Worm (Caenorhabditis elegans) whole organism, late embryonic: Measurements from ENCODE around the gene pcp-1.

Experiments used
- F13H6.1 ChIP-seq: sonication (generic microtip); optimal IDR thresholded peaks from 2 replicates; lab custom pipeline; 2016; ENCODE audit warnings: missing genetic modification characterization, missing compliant biosample characterization
- K02D7.2 ChIP-seq: sonication (generic microtip); optimal IDR thresholded peaks from 2 replicates; lab custom pipeline; 2017; ENCODE audit warnings: mild to moderate bottlenecking, missing genetic modification characterization, missing compliant biosample characterization
- T23F11.4 ChIP-seq: fragments of 200-800 bp; sonication (Bioruptor generic); optimal IDR thresholded peaks from 2 replicates; lab custom pipeline; 2018; ENCODE audit warnings: mild to moderate bottlenecking, missing genetic modification characterization, missing compliant biosample characterization
- Y22D7AL.16 ChIP-seq: sonication (generic microtip); optimal IDR thresholded peaks from 2 replicates; lab custom pipeline; 2016; ENCODE audit warnings: missing genetic modification characterization, missing compliant biosample characterization
- ahr-1 ChIP-seq: sonication (generic microtip); optimal IDR thresholded peaks from 2 replicates; lab custom pipeline; 2016; ENCODE audit warnings: missing genetic modification characterization, missing compliant biosample characterization
- ama-1 ChIP-seq: fragments of 150-350 bp; optimal IDR thresholded peaks from 2 replicates; lab custom pipeline; 2014
- ceh-22 ChIP-seq: sonication (generic microtip); optimal IDR thresholded peaks from 2 replicates; lab custom pipeline; 2017; ENCODE audit warnings: missing biosample characterization, missing genetic modification characterization
- ceh-30 ChIP-seq: fragments of 150-350 bp; optimal IDR thresholded peaks from 2 replicates; lab custom pipeline; 2014; ENCODE audit warnings: missing biosample characterization, missing genetic modification characterization
- ceh-31 ChIP-seq: sonication (generic microtip); optimal IDR thresholded peaks from 2 replicates; lab custom pipeline; 2016; ENCODE audit warnings: missing genetic modification characterization, missing compliant biosample characterization
- ceh-34 ChIP-seq: sonication (generic microtip); optimal IDR thresholded peaks from 2 replicates; lab custom pipeline; 2016; ENCODE audit warnings: mild to moderate bottlenecking, missing genetic modification characterization, missing compliant biosample characterization
- ceh-6 ChIP-seq: fragments of 200-800 bp; sonication (Bioruptor generic); optimal IDR thresholded peaks from 2 replicates; lab custom pipeline; 2018; ENCODE audit warnings: mild to moderate bottlenecking, missing genetic modification characterization, missing compliant biosample characterization
- ceh-9 ChIP-seq: sonication (generic microtip); optimal IDR thresholded peaks from 2 replicates; lab custom pipeline; 2016; ENCODE audit warnings: mild to moderate bottlenecking, missing genetic modification characterization, inconsistent platforms, missing compliant biosample characterization
- elt-2 ChIP-seq: sonication (generic microtip); optimal IDR thresholded peaks from 2 replicates; lab custom pipeline; 2016; ENCODE audit warnings: missing genetic modification reagents, missing genetic modification characterization, missing compliant biosample characterization
- ets-4 ChIP-seq: sonication (generic microtip); optimal IDR thresholded peaks from 2 replicates; lab custom pipeline; 2016; ENCODE audit warnings: missing genetic modification characterization, missing compliant biosample characterization
- eyg-1 ChIP-seq: sonication (generic microtip); optimal IDR thresholded peaks from 2 replicates; lab custom pipeline; 2016; ENCODE audit warnings: missing genotype, missing genetic modification characterization, missing compliant biosample characterization
- fkh-6 ChIP-seq: sonication (generic microtip); optimal IDR thresholded peaks from 2 replicates; lab custom pipeline; 2016; ENCODE audit warnings: missing genetic modification characterization, missing compliant biosample characterization
- gmeb-2 ChIP-seq: sonication (generic microtip); optimal IDR thresholded peaks from 2 replicates; lab custom pipeline; 2016; ENCODE audit warnings: missing genetic modification characterization, inconsistent platforms, missing compliant biosample characterization
- hlh-13 ChIP-seq: fragments of 200-800 bp; sonication (Bioruptor generic); optimal IDR thresholded peaks from 2 replicates; lab custom pipeline; 2018; ENCODE audit warnings: mild to moderate bottlenecking, missing genetic modification characterization, missing compliant biosample characterization
- hlh-15 ChIP-seq: sonication (generic microtip); optimal IDR thresholded peaks from 2 replicates; lab custom pipeline; 2016; ENCODE audit warnings: missing genetic modification characterization, missing compliant biosample characterization
- hlh-30 ChIP-seq: sonication (generic microtip); optimal IDR thresholded peaks from 2 replicates; lab custom pipeline; 2017; ENCODE audit warnings: antibody characterized with exemption, missing genetic modification characterization, missing compliant biosample characterization; ENCODE audit not compliant: insufficient read depth
- hlh-8 ChIP-seq: sonication (generic microtip); optimal IDR thresholded peaks from 2 replicates; lab custom pipeline; 2016; ENCODE audit warnings: missing genotype, missing genetic modification characterization, missing compliant biosample characterization
- lim-6 ChIP-seq: sonication (generic microtip); optimal IDR thresholded peaks from 2 replicates; lab custom pipeline; 2016; ENCODE audit warnings: missing genetic modification characterization, missing compliant biosample characterization
- lin-11 ChIP-seq: fragments of 200-800 bp; sonication (Bioruptor generic); optimal IDR thresholded peaks from 2 replicates; lab custom pipeline; 2018; ENCODE audit warnings: mild to moderate bottlenecking, missing genetic modification characterization, missing compliant biosample characterization
- madf-2 ChIP-seq: sonication (generic microtip); optimal IDR thresholded peaks from 2 replicates; lab custom pipeline; 2017; ENCODE audit warnings: missing genetic modification characterization, missing compliant biosample characterization
- nfya-1 ChIP-seq: sonication (generic microtip); optimal IDR thresholded peaks from 2 replicates; lab custom pipeline; 2017; ENCODE audit warnings: missing genetic modification characterization, mild to moderate bottlenecking, missing compliant biosample characterization, antibody characterized with exemption, moderate library complexity
- npax-4 ChIP-seq: sonication (generic microtip); optimal IDR thresholded peaks from 2 replicates; lab custom pipeline; 2016; ENCODE audit warnings: missing genetic modification characterization, missing compliant biosample characterization
- odd-2 ChIP-seq: sonication (generic microtip); optimal IDR thresholded peaks from 2 replicates; lab custom pipeline; 2017; ENCODE audit warnings: antibody characterized with exemption, mild to moderate bottlenecking, missing genetic modification characterization, missing compliant biosample characterization
- pag-3 ChIP-seq: sonication (generic microtip); optimal IDR thresholded peaks from 2 replicates; lab custom pipeline; 2016; ENCODE audit warnings: missing compliant biosample characterization, missing genetic modification characterization, borderline replicate concordance
- pax-1 ChIP-seq: fragments of 150-350 bp; optimal IDR thresholded peaks from 2 replicates; lab custom pipeline; 2014; ENCODE audit warnings: missing biosample characterization, missing genetic modification characterization
- pha-2 ChIP-seq: sonication (generic microtip); optimal IDR thresholded peaks from 2 replicates; lab custom pipeline; 2017; ENCODE audit warnings: mild to moderate bottlenecking, missing genetic modification characterization, missing compliant biosample characterization
- pqm-1 ChIP-seq: sonication (generic microtip); optimal IDR thresholded peaks from 2 replicates; lab custom pipeline; 2016; ENCODE audit warnings: missing genetic modification characterization, missing compliant biosample characterization
- pros-1 ChIP-seq: fragments of 150-350 bp; optimal IDR thresholded peaks from 2 replicates; lab custom pipeline; 2014; ENCODE audit warnings: missing biosample characterization, missing genetic modification reagents, missing genetic modification characterization
- sdc-2 ChIP-seq: sonication (generic microtip); optimal IDR thresholded peaks from 2 replicates; lab custom pipeline; 2016; ENCODE audit warnings: missing genotype, missing genetic modification characterization, missing compliant biosample characterization
- sox-4 ChIP-seq: sonication (generic microtip); optimal IDR thresholded peaks from 2 replicates; lab custom pipeline; 2017; ENCODE audit warnings: mild to moderate bottlenecking, missing genetic modification characterization, inconsistent platforms, missing compliant biosample characterization
- tbx-2 ChIP-seq: sonication (generic microtip); optimal IDR thresholded peaks from 2 replicates; lab custom pipeline; 2016; ENCODE audit warnings: missing genetic modification characterization, missing compliant biosample characterization
- tbx-7 ChIP-seq: sonication (generic microtip); optimal IDR thresholded peaks from 2 replicates; lab custom pipeline; 2016; ENCODE audit warnings: missing genotype, missing genetic modification characterization, missing compliant biosample characterization
- unc-3 ChIP-seq, 2 experiments: fragments of 200-800 bp in 1 of 2; sonication (Bioruptor generic) in 1 of 2; sonication (generic microtip) in 1 of 2; conservative IDR thresholded peaks in 1 of 2; optimal IDR thresholded peaks in 1 of 2; 2 replicates each; pipeline versions ENCODE4 v1.3.6 to Lab custom; 2016 to 2022; ENCODE audit warnings: missing compliant biosample characterization in 2 of 2, missing genetic modification characterization in 2 of 2, missing genetic modification reagents in 1 of 2
- unc-42 ChIP-seq: sonication (generic microtip); optimal IDR thresholded peaks from 2 replicates; lab custom pipeline; 2016; ENCODE audit warnings: missing genotype, missing genetic modification characterization, missing compliant biosample characterization
- unc-55 ChIP-seq: sonication (generic microtip); optimal IDR thresholded peaks from 2 replicates; lab custom pipeline; 2017; ENCODE audit warnings: missing biosample characterization, missing genetic modification reagents, missing genetic modification characterization

The pcp-1 gene

ce11 chrIII:7733563-7733962 lies 25.1 kb upstream of the pcp-1 start:
- no peak for TF ChIP-seq pqm-1
- no peak for TF ChIP-seq Y22D7AL.16
- TF ChIP-seq unc-42 (tag; lab: Kevin White, UChicago): no peak
- no peak for TF ChIP-seq hlh-30 (tag; lab: Kevin White, UChicago)
- peak; percentile 2 for TF ChIP-seq nfya-1 (tag; lab: Kevin White, UChicago)
- no peak for TF ChIP-seq unc-55
- no peak for TF ChIP-seq sdc-2 (tag; lab: Kevin White, UChicago)
- no peak for TF ChIP-seq ama-1
- no peak for TF ChIP-seq pag-3 (tag; lab: Kevin White, UChicago)
- TF ChIP-seq npax-4 (tag; lab: Kevin White, UChicago): no peak
- no peak for TF ChIP-seq gmeb-2
- no peak for TF ChIP-seq pax-1
- TF ChIP-seq ceh-31 (tag; lab: Kevin White, UChicago): peak; percentile 2
- no peak for TF ChIP-seq pha-2 (tag; lab: Kevin White, UChicago)
- TF ChIP-seq F13H6.1 (tag; lab: Kevin White, UChicago): no peak
- no peak for TF ChIP-seq eyg-1 (tag; lab: Kevin White, UChicago)
- TF ChIP-seq ceh-30: no peak

- peak; percentile 79 for TF ChIP-seq unc-55
- TF ChIP-seq tbx-2: peak; percentile 20
- no peak for TF ChIP-seq unc-3 (GFP tag; conservative IDR thresholded peaks at IDR 0.05; lab: Robert Waterston, UW)
- no peak for TF ChIP-seq unc-3 (tag; optimal IDR thresholded peaks at IDR 0.05; lab: Kevin White, UChicago)
Measured at ce11 chrIII:7734105-7734504, 24.6 kb upstream of the pcp-1 start.

ce11 chrIII:7736003-7736402 lies 22.7 kb upstream of the pcp-1 start:
- no peak for TF ChIP-seq pha-2 (tag; lab: Kevin White, UChicago)
- TF ChIP-seq tbx-7 (tag; lab: Kevin White, UChicago): no peak
- no peak for TF ChIP-seq pros-1 (tag; lab: Kevin White, UChicago)
- TF ChIP-seq hlh-15 (tag; lab: Kevin White, UChicago): no peak
- no peak for TF ChIP-seq lin-11
- no peak for TF ChIP-seq ceh-6 (GFP tag; lab: Kevin White, UChicago)
- no peak for TF ChIP-seq ceh-9 (tag; lab: Kevin White, UChicago)
- TF ChIP-seq tbx-2: no peak
- no peak for TF ChIP-seq gmeb-2
- TF ChIP-seq ceh-31 (tag; lab: Kevin White, UChicago): no peak
- TF ChIP-seq sdc-2 (tag; lab: Kevin White, UChicago): no peak
- TF ChIP-seq fkh-6: no peak
- TF ChIP-seq hlh-8 (tag; lab: Kevin White, UChicago): no peak
- no peak for TF ChIP-seq hlh-13 (GFP tag; lab: Kevin White, UChicago)
- TF ChIP-seq sox-4 (tag; lab: Kevin White, UChicago): no peak
- TF ChIP-seq pag-3 (tag; lab: Kevin White, UChicago): no peak
- TF ChIP-seq pqm-1: no peak

ce11 chrIII:7736806-7737205 lies 21.9 kb upstream of the pcp-1 start:
- TF ChIP-seq F13H6.1 (tag; lab: Kevin White, UChicago) (no peak), pqm-1 (no peak), ceh-22 (tag; lab: Kevin White, UChicago) (no peak), pha-2 (tag; lab: Kevin White, UChicago) (peak; percentile 25), lim-6 (no peak)

ce11 chrIII:7737646-7738258 lies 21.0 kb upstream of the pcp-1 start:
- TF ChIP-seq ceh-34 (peak; percentile 19), gmeb-2 (no peak)

- TF ChIP-seq pax-1 (no peak), ama-1 (no peak), odd-2 (tag; lab: Kevin White, UChicago) (no peak), pha-2 (tag; lab: Kevin White, UChicago) (no peak), ceh-31 (tag; lab: Kevin White, UChicago) (no peak), ceh-30 (no peak), ahr-1 (no peak), madf-2 (tag; lab: Kevin White, UChicago) (no peak), sox-4 (tag; lab: Kevin White, UChicago) (no peak), ets-4 (no peak), T23F11.4 (GFP tag; lab: Kevin White, UChicago) (no peak), Y22D7AL.16 (no peak), tbx-2 (no peak), elt-2 (no peak), K02D7.2 (no peak)
Measured at ce11 chrIII:7743183-7743582, 15.5 kb upstream of the pcp-1 start.
